Fruit fly (Drosophila melanogaster) whole organism, prepupa: ENCODE data around the gene CG4074.

ENCODE experiments used
- CG10631 ChIP-seq: fragments of 200-800 bp; sonication (Bioruptor generic); optimal IDR thresholded peaks from 2 replicates; lab custom pipeline; 2016; ENCODE audit warnings: missing biosample characterization, missing genetic modification characterization
- CG11294 ChIP-seq: fragments of 200-800 bp; sonication (Bioruptor generic); IDR thresholded peaks from 2 replicates; pipeline ENCODE4 v1.3.6; 2022; ENCODE audit warnings: missing biosample characterization, missing genetic modification characterization
- CG3032 ChIP-seq: fragments of 200-800 bp; optimal IDR thresholded peaks from 2 replicates; lab custom pipeline; 2019; ENCODE audit warnings: missing biosample characterization, mild to moderate bottlenecking, missing genetic modification characterization, moderate library complexity
- CG6854 ChIP-seq: fragments of 200-800 bp; sonication (Bioruptor generic); optimal IDR thresholded peaks from 2 replicates; lab custom pipeline; 2017; ENCODE audit warnings: missing biosample characterization, mild to moderate bottlenecking, missing genetic modification characterization
- Ets21C ChIP-seq: fragments of 200-800 bp; sonication (Bioruptor generic); optimal IDR thresholded peaks from 3 replicates; lab custom pipeline; 2016; ENCODE audit warnings: missing biosample characterization, missing genetic modification characterization
- OdsH ChIP-seq: fragments of 200-800 bp; sonication (Bioruptor generic); optimal IDR thresholded peaks from 3 replicates; lab custom pipeline; 2016; ENCODE audit warnings: missing biosample characterization, missing genetic modification characterization
- Sox102F ChIP-seq: fragments of 200-800 bp; sonication (Bioruptor generic); optimal IDR thresholded peaks from 2 replicates; lab custom pipeline; 2016; ENCODE audit warnings: missing biosample characterization, mild to moderate bottlenecking, missing genetic modification characterization
- achi ChIP-seq: fragments of 200-800 bp; sonication (Bioruptor generic); optimal IDR thresholded peaks from 3 replicates; lab custom pipeline; 2016; ENCODE audit warnings: missing biosample characterization, missing genetic modification characterization
- acj6 ChIP-seq: fragments of 200-800 bp; sonication (Bioruptor generic); optimal IDR thresholded peaks from 3 replicates; lab custom pipeline; 2016; ENCODE audit warnings: missing biosample characterization, missing genetic modification characterization
- dsx ChIP-seq: fragments of 200-800 bp; optimal IDR thresholded peaks from 3 replicates; lab custom pipeline; 2019; ENCODE audit warnings: missing biosample characterization, mild to moderate bottlenecking, missing genetic modification characterization, moderate library complexity; ENCODE audit not compliant: poor library complexity, severe bottlenecking
- fd85E ChIP-seq: fragments of 200-800 bp; sonication (Bioruptor generic); optimal IDR thresholded peaks from 3 replicates; lab custom pipeline; 2016; ENCODE audit warnings: missing biosample characterization, missing genetic modification characterization
- lz ChIP-seq: fragments of 200-800 bp; sonication (Bioruptor generic); optimal IDR thresholded peaks from 3 replicates; lab custom pipeline; 2016; ENCODE audit warnings: missing biosample characterization, missing genetic modification characterization
- vri ChIP-seq: fragments of 200-800 bp; sonication (Bioruptor generic); optimal IDR thresholded peaks from 3 replicates; lab custom pipeline; 2016; ENCODE audit warnings: missing biosample characterization, mild to moderate bottlenecking, missing genetic modification characterization

- TF ChIP-seq Ets21C (peak; percentile 12), OdsH (GFP tag; lab: Kevin White, UChicago) (peak; percentile 60), vri (GFP tag; lab: Kevin White, UChicago) (no peak), fd85E (GFP tag; lab: Kevin White, UChicago) (no peak), Sox102F (peak; percentile 54), CG6854 (GFP tag; lab: Kevin White, UChicago) (no peak), lz (peak; percentile 30), CG11294 (GFP tag; lab: Robert Waterston, UW) (no peak), CG10631 (GFP tag; lab: Kevin White, UChicago) (peak; percentile 76), dsx (GFP tag; lab: Kevin White, UChicago) (no peak), acj6 (peak; percentile 66), achi (GFP tag; lab: Kevin White, UChicago) (peak; percentile 59), CG3032 (tag; lab: Kevin White, UChicago) (peak; percentile 47)
Observed at dm6 chr3L:20771001-20771890, 1.9 kb upstream of the CG4074 start, which contains the start of the genes CG4042 and Pitslre.
